Worm (Caenorhabditis elegans): ENCODE measurements around the gene T01H10.11.

Gene T01H10.11

ce11 chrX:12108517-12109216 lies 14.6 kb upstream of the T01H10.11 start, which contains the start of the genes W03G11.2 and lgc-13:
TSS of gene W03G11.2 (minus strand) at chrX:12108617.
TSS of gene lgc-13 (plus strand) at chrX:12109166.
- TF ChIP-seq W03F9.2 (tag; optimal IDR thresholded peaks at IDR 0.05) = no peak
- TF ChIP-seq dao-5 (tag; optimal IDR thresholded peaks at IDR 0.05) = no peak
- TF ChIP-seq him-1 (tag; optimal IDR thresholded peaks at IDR 0.05) = no peak

- TF ChIP-seq W03F9.2 (tag; optimal IDR thresholded peaks at IDR 0.05) (no peak), dao-5 (tag; optimal IDR thresholded peaks at IDR 0.05) (no peak), him-1 (tag; optimal IDR thresholded peaks at IDR 0.05) (no peak)
Observed at ce11 chrX:12111213-12111612, 12.0 kb upstream of the T01H10.11 start, which contains the start of gene lgc-14. TSS of gene lgc-14 (plus strand) at chrX:12111513.

- no peak for TF ChIP-seq dao-5 (tag; optimal IDR thresholded peaks at IDR 0.05)
- no peak for TF ChIP-seq him-1 (tag; optimal IDR thresholded peaks at IDR 0.05)
- no peak for TF ChIP-seq W03F9.2 (tag; optimal IDR thresholded peaks at IDR 0.05)
Observed at ce11 chrX:12114024-12114423, 9.2 kb upstream of the T01H10.11 start, which contains the start of gene lgc-15. TSS of gene lgc-15 (plus strand) at chrX:12114324.

- no peak for TF ChIP-seq him-1 (tag; optimal IDR thresholded peaks at IDR 0.05)
Observed at ce11 chrX:12118340-12118739, 4.9 kb upstream of the T01H10.11 start, which contains the start of gene lgc-16. TSS of gene lgc-16 (plus strand) at chrX:12118640.

- TF ChIP-seq him-1 (tag; optimal IDR thresholded peaks at IDR 0.05) (no peak), dao-5 (tag; optimal IDR thresholded peaks at IDR 0.05) (no peak), W03F9.2 (tag; optimal IDR thresholded peaks at IDR 0.05) (no peak)
Observed at ce11 chrX:12121285-12121684, 2.0 kb upstream of the T01H10.11 start, which contains the start of gene lgc-17. TSS of gene lgc-17 (plus strand) at chrX:12121585.

ce11 chrX:12125308-12125707 lies 2.1 kb downstream of the T01H10.11 start, which contains the start of gene lgc-18:
TSS of gene lgc-18 (plus strand) at chrX:12125608.
- TF ChIP-seq W03F9.2 (tag; optimal IDR thresholded peaks at IDR 0.05) (no peak), dao-5 (tag; optimal IDR thresholded peaks at IDR 0.05) (no peak), him-1 (tag; optimal IDR thresholded peaks at IDR 0.05) (no peak)

- no peak for TF ChIP-seq W03F9.2 (tag; optimal IDR thresholded peaks at IDR 0.05)
Observed at ce11 chrX:12141051-12141450, 17.8 kb downstream of the T01H10.11 start, which contains the start of gene lyst-1. TSS of gene lyst-1 (minus strand) at chrX:12141151.

- TF ChIP-seq him-1 (tag; optimal IDR thresholded peaks at IDR 0.05) = no peak
- no peak for TF ChIP-seq dao-5 (tag; optimal IDR thresholded peaks at IDR 0.05)
- TF ChIP-seq W03F9.2 (tag; optimal IDR thresholded peaks at IDR 0.05) = no peak
Observed at ce11 chrX:12142569-12142968, 19.3 kb downstream of the T01H10.11 start, which contains the start of gene M153.3. TSS of gene M153.3 (plus strand) at chrX:12142869.

- no peak for TF ChIP-seq him-1 (tag; optimal IDR thresholded peaks at IDR 0.05)
Observed at ce11 chrX:12143693-12144092, 20.4 kb downstream of the T01H10.11 start, which contains the start of gene M153.5. TSS of gene M153.5 (plus strand) at chrX:12143993.

ce11 chrX:12145919-12146318 lies 22.7 kb downstream of the T01H10.11 start:
- TF ChIP-seq W03F9.2 (tag; optimal IDR thresholded peaks at IDR 0.05) (no peak), him-1 (tag; optimal IDR thresholded peaks at IDR 0.05) (no peak), dao-5 (tag; optimal IDR thresholded peaks at IDR 0.05) (no peak)

ce11 chrX:12146453-12147085 lies 23.3 kb downstream of the T01H10.11 start, which contains the start of gene pycr-1:
TSS of gene pycr-1 (plus strand) at chrX:12146832.
- no peak for TF ChIP-seq dao-5 (tag; optimal IDR thresholded peaks at IDR 0.05)
- no peak for TF ChIP-seq W03F9.2 (tag; optimal IDR thresholded peaks at IDR 0.05)
- TF ChIP-seq him-1 (tag; optimal IDR thresholded peaks at IDR 0.05) = no peak

ce11 chrX:12149638-12150137 lies 26.4 kb downstream of the T01H10.11 start, which contains the start of gene znf-474:
TSS of gene znf-474 (plus strand) at chrX:12149924.
- no peak for TF ChIP-seq W03F9.2 (tag; optimal IDR thresholded peaks at IDR 0.05)
- no peak for TF ChIP-seq him-1 (tag; optimal IDR thresholded peaks at IDR 0.05)
- no peak for TF ChIP-seq dao-5 (tag; optimal IDR thresholded peaks at IDR 0.05)

- no peak for TF ChIP-seq W03F9.2 (tag; optimal IDR thresholded peaks at IDR 0.05)
- no peak for TF ChIP-seq dao-5 (tag; optimal IDR thresholded peaks at IDR 0.05)
- no peak for TF ChIP-seq him-1 (tag; optimal IDR thresholded peaks at IDR 0.05)
Observed at ce11 chrX:12154055-12154898, 31.0 kb downstream of the T01H10.11 start, which contains the start of gene mfsd-11. TSS of gene mfsd-11 (minus strand) at chrX:12154105.
